Fruit fly (Drosophila melanogaster): ENCODE data around the gene CG34328.

DNA sequence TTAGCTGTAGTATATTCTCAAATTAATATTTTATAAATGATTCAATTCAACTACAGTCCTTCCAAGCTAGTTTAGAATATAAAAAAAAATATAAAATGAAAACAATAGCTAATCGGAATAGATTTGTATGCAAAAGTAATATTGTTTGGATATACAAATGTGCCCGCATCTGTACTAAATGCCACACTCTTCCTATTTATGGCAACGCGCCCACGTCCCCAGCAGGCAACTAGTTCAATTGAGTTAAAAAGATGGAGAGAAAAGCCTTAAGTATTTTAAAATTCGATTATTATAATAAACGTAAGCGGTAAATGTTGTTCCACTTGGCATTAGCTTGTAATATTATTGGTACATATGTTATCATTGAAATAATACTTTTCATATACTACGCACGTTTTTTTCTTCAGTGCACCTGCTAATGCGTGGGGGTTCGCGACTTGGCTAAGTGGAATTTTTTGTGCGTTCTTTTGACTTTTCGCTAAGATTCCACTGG is 5.7 kb upstream of the CG34328 start:
- TF ChIP-seq CG31365 (tag; optimal IDR thresholded peaks at IDR 0.05) = no peak
- peak; percentile 5 for TF ChIP-seq CG9876 (GFP tag; optimal IDR thresholded peaks at IDR 0.05)
- TF ChIP-seq Hmr (GFP tag; optimal IDR thresholded peaks at IDR 0.05) = peak; percentile 63
- peak; percentile 16 for TF ChIP-seq Spps (tag; optimal IDR thresholded peaks at IDR 0.05)
- TF ChIP-seq pfk (GFP tag; optimal IDR thresholded peaks at IDR 0.05) = no peak
- peak; percentile 57 for TF ChIP-seq CG6689 (GFP tag; IDR thresholded peaks at IDR 0.05)
- TF ChIP-seq dati (GFP tag; IDR thresholded peaks at IDR 0.05) = no peak
- no peak for TF ChIP-seq CG13894 (tag; optimal IDR thresholded peaks at IDR 0.05)
- peak; percentile 64 for TF ChIP-seq nerfin-1 (tag; optimal IDR thresholded peaks at IDR 0.05)
- TF ChIP-seq CG8944 (GFP tag; optimal IDR thresholded peaks at IDR 0.05) = peak; percentile 28

Measured in whole organism, embryonic.